Fruit fly (Drosophila melanogaster): Measurements from ENCODE around the gene CG3437.

DNA sequence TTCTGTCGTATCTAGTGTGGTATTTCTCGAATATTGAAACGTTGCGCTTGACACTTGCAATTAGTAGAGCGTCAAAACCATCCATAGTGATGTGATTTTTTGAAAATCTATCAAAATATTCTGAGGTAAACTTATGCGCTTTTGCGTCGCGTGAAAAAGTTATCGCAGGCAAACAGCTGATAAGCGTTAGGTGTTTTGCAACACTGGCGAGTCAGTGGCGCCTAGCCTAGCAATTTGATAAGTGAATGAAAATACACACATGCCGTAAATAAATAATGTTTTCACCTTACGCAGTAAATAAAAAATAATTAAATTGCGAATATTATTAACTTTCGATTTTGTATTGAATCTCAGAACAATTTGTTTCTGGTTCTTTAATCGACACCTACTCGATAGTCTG, 22.2 kb downstream of the CG3437 start, which contains the start of gene CG42526:
- TF ChIP-seq CG8632 (GFP tag; optimal IDR thresholded peaks at IDR 0.05) = peak; percentile 14
- no peak for TF ChIP-seq Lpt (GFP tag; optimal IDR thresholded peaks at IDR 0.05)
- TF ChIP-seq fd59A (GFP tag; optimal IDR thresholded peaks at IDR 0.05) = no peak
- no peak for TF ChIP-seq fd85E (GFP tag; optimal IDR thresholded peaks at IDR 0.05)
- TF ChIP-seq CG16779 (tag; optimal IDR thresholded peaks at IDR 0.05) = no peak
- TF ChIP-seq CG32006 (GFP tag; optimal IDR thresholded peaks at IDR 0.05) = peak; percentile 56
- TF ChIP-seq topi (GFP tag; optimal IDR thresholded peaks at IDR 0.05) = peak; percentile 33
- no peak for TF ChIP-seq Gug (GFP tag; IDR thresholded peaks at IDR 0.05)

Measured in whole organism, prepupa.